Worm (Caenorhabditis elegans) whole organism, L2 larva: ENCODE measurements around the gene acs-14.

Experiments
- C34F6.9 ChIP-seq: fragments of 150-350 bp; optimal IDR thresholded peaks from 2 replicates; lab custom pipeline; 2014; ENCODE audit warnings: missing biosample characterization, missing genetic modification characterization
- ZK546.5 ChIP-seq: sonication (generic microtip); optimal IDR thresholded peaks from 2 replicates; lab custom pipeline; 2017; ENCODE audit warnings: missing biosample characterization, missing genetic modification characterization
- alr-1 ChIP-seq: fragments of 150-350 bp; optimal IDR thresholded peaks from 2 replicates; lab custom pipeline; 2014; ENCODE audit warnings: missing biosample characterization, missing genetic modification characterization
- ceh-16 ChIP-seq: fragments of 150-350 bp; optimal IDR thresholded peaks from 2 replicates; lab custom pipeline; 2014; ENCODE audit warnings: missing biosample characterization, missing genetic modification characterization
- ceh-82 ChIP-seq: fragments of 150-350 bp; optimal IDR thresholded peaks from 2 replicates; lab custom pipeline; 2014; ENCODE audit warnings: missing biosample characterization, missing genetic modification characterization
- dmd-4 ChIP-seq: sonication (generic microtip); optimal IDR thresholded peaks from 2 replicates; lab custom pipeline; 2017; ENCODE audit warnings: missing biosample characterization, missing genetic modification characterization
- elt-3 ChIP-seq: sonication (generic microtip); optimal IDR thresholded peaks from 2 replicates; lab custom pipeline; 2017; ENCODE audit warnings: missing biosample characterization, missing genetic modification characterization
- fos-1 ChIP-seq: fragments of 150-350 bp; optimal IDR thresholded peaks from 2 replicates; lab custom pipeline; 2014; ENCODE audit warnings: missing biosample characterization, missing genetic modification characterization
- lsy-2 ChIP-seq, 2 experiments: fragments of 150-350 bp in 1 of 2; sonication (generic microtip) in 1 of 2; optimal IDR thresholded peaks; 2 replicates each; lab custom pipeline; 2014 to 2017; ENCODE audit warnings: missing biosample characterization in 2 of 2, missing genetic modification characterization in 2 of 2
- mab-5 ChIP-seq: fragments of 150-350 bp; optimal IDR thresholded peaks from 2 replicates; lab custom pipeline; 2014; ENCODE audit warnings: missing biosample characterization, missing genetic modification characterization
- nhr-23 ChIP-seq: fragments of 150-350 bp; optimal IDR thresholded peaks from 2 replicates; lab custom pipeline; 2014; ENCODE audit warnings: missing biosample characterization, missing genetic modification reagents, missing genetic modification characterization
- nhr-6 ChIP-seq: fragments of 150-350 bp; optimal IDR thresholded peaks from 2 replicates; lab custom pipeline; 2014; ENCODE audit warnings: missing biosample characterization, missing genetic modification characterization
- nhr-77 ChIP-seq: fragments of 150-350 bp; optimal IDR thresholded peaks from 2 replicates; lab custom pipeline; 2014; ENCODE audit warnings: missing biosample characterization, missing genetic modification characterization
- sem-4 ChIP-seq: fragments of 150-350 bp; optimal IDR thresholded peaks from 2 replicates; lab custom pipeline; 2014; ENCODE audit warnings: missing biosample characterization, missing genetic modification reagents, missing genetic modification characterization
- sma-9 ChIP-seq, 2 experiments: fragments of 150-350 bp in 1 of 2; sonication (generic microtip) in 1 of 2; optimal IDR thresholded peaks; 2 replicates each; lab custom pipeline; 2014 to 2016; ENCODE audit warnings: missing genetic modification characterization in 2 of 2, mild to moderate bottlenecking in 1 of 2, missing biosample characterization in 1 of 2, missing compliant biosample characterization in 1 of 2, missing genetic modification reagents in 1 of 2, moderate library complexity in 1 of 2
- unc-55 ChIP-seq: fragments of 150-350 bp; sonication (generic microtip); optimal IDR thresholded peaks from 3 replicates; lab custom pipeline; 2014; ENCODE audit warnings: missing biosample characterization, missing genetic modification reagents, missing genetic modification characterization
- ztf-11 ChIP-seq: sonication (generic microtip); optimal IDR thresholded peaks from 2 replicates; lab custom pipeline; 2017; ENCODE audit warnings: missing biosample characterization, missing genetic modification characterization

The acs-14 gene

ce11 chrV:9550313-9550712 lies 42.4 kb downstream of the acs-14 start, which contains the start of gene ehbp-1:
TSS of gene ehbp-1 (plus strand) at chrV:9550644.
- TF ChIP-seq sma-9 (GFP tag; optimal IDR thresholded peaks at IDR 0.05; lab: Kevin White, UChicago) (peak; percentile 29), sma-9 (tag; optimal IDR thresholded peaks at IDR 0.05; lab: Kevin White, UChicago) (no peak), ZK546.5 (tag; lab: Kevin White, UChicago) (no peak), nhr-77 (tag; lab: Kevin White, UChicago) (no peak), lsy-2 (tag; optimal IDR thresholded peaks at IDR 0.05; lab: Kevin White, UChicago) (peak in 1 of 2 experiments; percentile 3), unc-55 (GFP tag; lab: Kevin White, UChicago) (peak; percentile 40), C34F6.9 (tag; lab: Kevin White, UChicago) (peak; percentile 32)
- TF ChIP-seq, all 48 proteins: peak for 4

ce11 chrV:9556668-9557067 lies 48.7 kb downstream of the acs-14 start:
- no peak for TF ChIP-seq ztf-11 (tag; lab: Kevin White, UChicago)
- TF ChIP-seq alr-1 (tag; lab: Kevin White, UChicago) = no peak
- TF ChIP-seq fos-1 (tag; lab: Kevin White, UChicago) = no peak
- no peak for TF ChIP-seq ceh-82
- TF ChIP-seq mab-5 (tag; lab: Kevin White, UChicago) = no peak
- TF ChIP-seq nhr-23 (tag; lab: Kevin White, UChicago) = no peak
- TF ChIP-seq ceh-16 (tag; lab: Kevin White, UChicago) = no peak
- TF ChIP-seq dmd-4 (tag; lab: Kevin White, UChicago) = no peak
- no peak for TF ChIP-seq nhr-6 (tag; lab: Kevin White, UChicago)
- TF ChIP-seq sem-4 (tag; lab: Kevin White, UChicago) = no peak
- no peak for TF ChIP-seq elt-3 (tag; lab: Kevin White, UChicago)
